Worm (Caenorhabditis elegans) whole organism, young adult: ENCODE results near the gene rga-3.

Experiments used
- B0019.2 ChIP-seq: fragments of 200-800 bp; sonication (Bioruptor generic); conservative IDR thresholded peaks from 2 replicates; pipeline ENCODE4 v1.3.6; 2022; ENCODE audit warnings: missing genetic modification reagents, missing genetic modification characterization, missing compliant biosample characterization
- B0261.1 ChIP-seq: sonication (generic microtip); optimal IDR thresholded peaks from 2 replicates; lab custom pipeline; 2016; ENCODE audit warnings: mild to moderate bottlenecking, missing genetic modification characterization, moderate library complexity, missing compliant biosample characterization
- B0336.3 ChIP-seq: fragments of 200-800 bp; sonication (Bioruptor generic); IDR thresholded peaks from 2 replicates; pipeline ENCODE4 v1.3.6; 2022; ENCODE audit warnings: missing genetic modification characterization, missing compliant biosample characterization
- F10E7.11 ChIP-seq: sonication (generic microtip); optimal IDR thresholded peaks from 2 replicates; lab custom pipeline; 2017; ENCODE audit warnings: mild to moderate bottlenecking, missing genetic modification characterization, moderate library complexity, missing compliant biosample characterization
- F33H1.4 ChIP-seq: fragments of 200-800 bp; sonication (Bioruptor generic); IDR thresholded peaks from 2 replicates; pipeline ENCODE4 v1.3.6; 2022; ENCODE audit warnings: missing genetic modification reagents, missing genetic modification characterization, missing compliant biosample characterization
- F57C9.4 ChIP-seq: sonication (generic microtip); optimal IDR thresholded peaks from 2 replicates; lab custom pipeline; 2017; ENCODE audit warnings: mild to moderate bottlenecking, missing genetic modification characterization, missing compliant biosample characterization
- Y53F4B.3 ChIP-seq: fragments of 200-800 bp; sonication (Bioruptor generic); IDR thresholded peaks from 2 replicates; pipeline ENCODE4 v1.3.6; 2022; ENCODE audit warnings: missing genetic modification reagents, missing genetic modification characterization, missing compliant biosample characterization
- Y95B8A.8 ChIP-seq: fragments of 200-800 bp; sonication (Bioruptor generic); IDR thresholded peaks from 2 replicates; pipeline ENCODE4 v1.3.6; 2022; ENCODE audit warnings: missing genetic modification reagents, missing genetic modification characterization, missing compliant biosample characterization
- akir-1 ChIP-seq: fragments of 200-800 bp; sonication (Bioruptor generic); optimal IDR thresholded peaks from 2 replicates; lab custom pipeline; 2018; ENCODE audit warnings: mild to moderate bottlenecking, missing genetic modification characterization, moderate library complexity, missing compliant biosample characterization
- aptf-3 ChIP-seq: fragments of 200-800 bp; sonication (Bioruptor generic); IDR thresholded peaks from 2 replicates; pipeline ENCODE4 v1.3.6; 2022; ENCODE audit warnings: missing genetic modification characterization, missing compliant biosample characterization
- atf-7 ChIP-seq: sonication (generic microtip); optimal IDR thresholded peaks from 2 replicates; lab custom pipeline; 2017; ENCODE audit warnings: mild to moderate bottlenecking, missing genetic modification characterization, missing compliant biosample characterization
- athp-1 ChIP-seq: sonication (generic microtip); optimal IDR thresholded peaks from 2 replicates; lab custom pipeline; 2017; ENCODE audit warnings: mild to moderate bottlenecking, missing genetic modification characterization, missing compliant biosample characterization
- attf-3 ChIP-seq: fragments of 200-800 bp; sonication (Bioruptor generic); conservative IDR thresholded peaks from 2 replicates; pipeline ENCODE4 v1.3.6; 2022; ENCODE audit warnings: missing genetic modification reagents, missing genetic modification characterization, missing compliant biosample characterization
- attf-6 ChIP-seq: fragments of 200-800 bp; sonication (Bioruptor generic); IDR thresholded peaks from 2 replicates; pipeline ENCODE4 v1.3.6; 2022; ENCODE audit warnings: missing genetic modification reagents, missing genetic modification characterization, missing compliant biosample characterization
- bed-1 ChIP-seq: fragments of 200-800 bp; sonication (Bioruptor generic); IDR thresholded peaks from 2 replicates; pipeline ENCODE4 v1.3.6; 2022; ENCODE audit warnings: missing genetic modification reagents, missing genetic modification characterization, missing compliant biosample characterization
- bed-2 ChIP-seq: fragments of 200-800 bp; sonication (Bioruptor generic); IDR thresholded peaks from 2 replicates; pipeline ENCODE4 v1.3.6; 2022; ENCODE audit warnings: missing genetic modification reagents, missing genetic modification characterization, missing compliant biosample characterization
- ceh-27 ChIP-seq: fragments of 200-800 bp; sonication (Bioruptor generic); optimal IDR thresholded peaks from 2 replicates; lab custom pipeline; 2018; ENCODE audit warnings: mild to moderate bottlenecking, missing genetic modification characterization, moderate library complexity, missing compliant biosample characterization
- ceh-79 ChIP-seq: sonication (generic microtip); optimal IDR thresholded peaks from 2 replicates; lab custom pipeline; 2017; ENCODE audit warnings: mild to moderate bottlenecking, missing genetic modification characterization, missing compliant biosample characterization
- dpl-1 ChIP-seq: fragments of 150-350 bp; optimal IDR thresholded peaks from 2 replicates; lab custom pipeline; 2014; ENCODE audit warnings: missing biosample characterization, missing genetic modification reagents, missing genetic modification characterization
- egl-18 ChIP-seq: fragments of 200-800 bp; sonication (Bioruptor generic); IDR thresholded peaks from 2 replicates; pipeline ENCODE4 v1.3.6; 2022; ENCODE audit warnings: missing genetic modification reagents, missing genetic modification characterization, missing compliant biosample characterization
- ets-4 ChIP-seq: fragments of 200-800 bp; sonication (Bioruptor generic); optimal IDR thresholded peaks from 2 replicates; lab custom pipeline; 2018; ENCODE audit warnings: mild to moderate bottlenecking, missing genetic modification characterization, missing compliant biosample characterization
- gei-17 ChIP-seq: fragments of 200-800 bp; sonication (Bioruptor generic); optimal IDR thresholded peaks from 2 replicates; lab custom pipeline; 2018; ENCODE audit warnings: mild to moderate bottlenecking, missing genetic modification characterization, missing compliant biosample characterization
- him-1 ChIP-seq: sonication (generic microtip); optimal IDR thresholded peaks from 2 replicates; lab custom pipeline; 2016; ENCODE audit warnings: missing genotype, missing genetic modification reagents, missing genetic modification characterization, missing compliant biosample characterization
- hmg-20 ChIP-seq: fragments of 200-800 bp; sonication (Bioruptor generic); IDR thresholded peaks from 2 replicates; pipeline ENCODE4 v1.3.6; 2022; ENCODE audit warnings: missing genetic modification reagents, missing genetic modification characterization, missing compliant biosample characterization
- hrde-1 ChIP-seq: sonication (generic microtip); optimal IDR thresholded peaks from 2 replicates; lab custom pipeline; 2016; ENCODE audit warnings: missing genetic modification characterization, mild to moderate bottlenecking, missing compliant biosample characterization, moderate library complexity, missing genotype, missing genetic modification reagents, borderline replicate concordance
- lag-1 ChIP-seq: fragments of 200-800 bp; sonication (Bioruptor generic); IDR thresholded peaks from 2 replicates; pipeline ENCODE4 v1.3.6; 2022; ENCODE audit warnings: missing genetic modification reagents, missing genetic modification characterization, missing compliant biosample characterization
- let-526 ChIP-seq: fragments of 200-800 bp; sonication (Bioruptor generic); IDR thresholded peaks from 2 replicates; pipeline ENCODE4 v1.3.6; 2022; ENCODE audit warnings: missing genetic modification reagents, missing genetic modification characterization, missing compliant biosample characterization
- let-607 ChIP-seq, 2 experiments: fragments of 200-800 bp in 1 of 2; sonication (Bioruptor generic) in 1 of 2; sonication (generic microtip) in 1 of 2; optimal IDR thresholded peaks; 2 replicates each; lab custom pipeline; 2016 to 2018; ENCODE audit warnings: mild to moderate bottlenecking in 2 of 2, missing compliant biosample characterization in 2 of 2, missing genetic modification characterization in 2 of 2, moderate library complexity in 2 of 2, missing genotype in 1 of 2
- lin-26 ChIP-seq: fragments of 200-800 bp; sonication (Bioruptor generic); IDR thresholded peaks from 2 replicates; pipeline ENCODE4 v1.3.6; 2022; ENCODE audit warnings: missing genetic modification reagents, missing genetic modification characterization, missing compliant biosample characterization
- lir-1 ChIP-seq: fragments of 200-800 bp; sonication (Bioruptor generic); conservative IDR thresholded peaks from 2 replicates; pipeline ENCODE4 v1.3.6; 2022; ENCODE audit warnings: missing genetic modification reagents, missing genetic modification characterization, missing compliant biosample characterization
- mel-28 ChIP-seq: sonication (generic microtip); optimal IDR thresholded peaks from 2 replicates; lab custom pipeline; 2016; ENCODE audit warnings: borderline replicate concordance, mild to moderate bottlenecking, missing genetic modification characterization, missing compliant biosample characterization
- nhr-90 ChIP-seq: sonication (generic microtip); optimal IDR thresholded peaks from 2 replicates; lab custom pipeline; 2016; ENCODE audit warnings: missing genotype, mild to moderate bottlenecking, missing genetic modification characterization, missing compliant biosample characterization
- rec-8 ChIP-seq, 2 experiments: sonication (generic microtip); optimal IDR thresholded peaks; 2 replicates each; lab custom pipeline; 2016; ENCODE audit warnings: mild to moderate bottlenecking in 2 of 2, missing genetic modification characterization in 2 of 2, missing genetic modification reagents in 2 of 2, missing genotype in 2 of 2, missing biosample characterization in 1 of 2, missing compliant biosample characterization in 1 of 2, moderate library complexity in 1 of 2
- rpc-1 ChIP-seq, 2 experiments: fragments of 150-350 bp in 1 of 2; sonication (generic microtip) in 1 of 2; optimal IDR thresholded peaks; 2 replicates each; lab custom pipeline; 2014 to 2018; ENCODE audit warnings: missing biosample characterization in 1 of 2, missing genetic modification characterization in 1 of 2, missing genetic modification reagents in 1 of 2, missing genotype in 1 of 2
- somi-1 ChIP-seq: fragments of 200-800 bp; sonication (Bioruptor generic); optimal IDR thresholded peaks from 2 replicates; lab custom pipeline; 2018; ENCODE audit warnings: mild to moderate bottlenecking, missing genetic modification characterization, missing compliant biosample characterization
- xnd-1 ChIP-seq: sonication (generic microtip); optimal IDR thresholded peaks from 2 replicates; lab custom pipeline; 2016; ENCODE audit warnings: missing genotype, missing genetic modification reagents, missing genetic modification characterization, missing compliant biosample characterization
- zfh-2 ChIP-seq: fragments of 200-800 bp; sonication (Bioruptor generic); conservative IDR thresholded peaks from 2 replicates; pipeline ENCODE4 v1.3.6; 2022; ENCODE audit warnings: missing genetic modification reagents, missing genetic modification characterization, missing compliant biosample characterization
- zim-3 ChIP-seq: sonication (generic microtip); optimal IDR thresholded peaks from 2 replicates; lab custom pipeline; 2017; ENCODE audit warnings: mild to moderate bottlenecking, missing genetic modification characterization, moderate library complexity, missing compliant biosample characterization
- ztf-18 ChIP-seq: sonication (generic microtip); optimal IDR thresholded peaks from 2 replicates; lab custom pipeline; 2016; ENCODE audit warnings: missing genotype, mild to moderate bottlenecking, missing genetic modification characterization, missing compliant biosample characterization
- ztf-22 ChIP-seq: fragments of 200-800 bp; sonication (Bioruptor generic); optimal IDR thresholded peaks from 2 replicates; lab custom pipeline; 2018; ENCODE audit warnings: mild to moderate bottlenecking, missing genetic modification characterization, moderate library complexity, missing compliant biosample characterization

rga-3 gene

ce11 chrV:5717237-5717935 lies at the start of gene rga-3 (continued):
- TF ChIP-seq bed-2 (GFP tag; lab: Robert Waterston, UW) (no peak), ztf-18 (peak; percentile 66), let-607 (tag; optimal IDR thresholded peaks at IDR 0.05; lab: Kevin White, UChicago) (no peak), bed-1 (GFP tag; lab: Robert Waterston, UW) (no peak), hrde-1 (peak; percentile 59), atf-7 (tag; lab: Kevin White, UChicago) (no peak), F33H1.4 (GFP tag; lab: Robert Waterston, UW) (peak; percentile 97), zfh-2 (GFP tag; lab: Robert Waterston, UW) (no peak), let-526 (GFP tag; lab: Robert Waterston, UW) (no peak), somi-1 (GFP tag; lab: Kevin White, UChicago) (no peak), ztf-22 (no peak), athp-1 (tag; lab: Kevin White, UChicago) (peak; percentile 77), B0336.3 (peak; percentile 85), Y95B8A.8 (GFP tag; lab: Robert Waterston, UW) (peak; percentile 86), ets-4 (GFP tag; lab: Kevin White, UChicago) (no peak), lag-1 (GFP tag; lab: Robert Waterston, UW) (no peak), dpl-1 (GFP tag; lab: Kevin White, UChicago) (peak; percentile 95), akir-1 (GFP tag; lab: Kevin White, UChicago) (no peak), attf-3 (GFP tag; lab: Robert Waterston, UW) (peak; percentile 86), zim-3 (tag; lab: Kevin White, UChicago) (no peak), rpc-1 (optimal IDR thresholded peaks at IDR 0.05; lab: Kevin White, UChicago) (no peak), rpc-1 (tag; optimal IDR thresholded peaks at IDR 0.05; lab: Kevin White, UChicago) (peak; percentile 15), B0019.2 (GFP tag; lab: Robert Waterston, UW) (peak; percentile 92), lin-26 (GFP tag; lab: Robert Waterston, UW) (no peak), mel-28 (tag; lab: Kevin White, UChicago) (no peak), lir-1 (GFP tag; lab: Robert Waterston, UW) (no peak; the same call in 1 of the 2 replicates), xnd-1 (tag; lab: Kevin White, UChicago) (peak; percentile 97), him-1 (tag; lab: Kevin White, UChicago) (peak; percentile 91), B0261.1 (no peak), F57C9.4 (tag; lab: Kevin White, UChicago) (no peak), hmg-20 (GFP tag; lab: Robert Waterston, UW) (no peak), attf-6 (GFP tag; lab: Robert Waterston, UW) (peak; percentile 74; the same call in 1 of the 2 replicates)

- no peak for TF ChIP-seq rec-8 (tag; optimal IDR thresholded peaks at IDR 0.05; lab: Kevin White, UChicago)
- no peak for TF ChIP-seq egl-18 (GFP tag; lab: Robert Waterston, UW)
- no peak for TF ChIP-seq F33H1.4 (GFP tag; lab: Robert Waterston, UW)
- TF ChIP-seq, all 124 proteins: peak for 0
Observed at ce11 chrV:5668968-5669367, 48.7 kb upstream of the rga-3 start.

ce11 chrV:5672270-5672669 lies 45.4 kb upstream of the rga-3 start:
- no peak for TF ChIP-seq Y53F4B.3 (GFP tag; lab: Robert Waterston, UW)
- TF ChIP-seq ceh-79 (tag; lab: Kevin White, UChicago) = no peak
- no peak for TF ChIP-seq ceh-27 (GFP tag; lab: Kevin White, UChicago)
- TF ChIP-seq F10E7.11 (tag; lab: Kevin White, UChicago) = no peak
- no peak for TF ChIP-seq gei-17 (GFP tag; lab: Kevin White, UChicago)
- no peak for TF ChIP-seq aptf-3 (GFP tag; lab: Robert Waterston, UW)
- no peak for TF ChIP-seq nhr-90
- TF ChIP-seq, all 124 proteins: peak for 0
